Worm (Caenorhabditis elegans) whole organism, young adult: ENCODE measurements around the gene twk-5.

Experiments used
- F23B12.7 ChIP-seq: sonication (generic microtip); optimal IDR thresholded peaks from 2 replicates; lab custom pipeline; 2017; ENCODE audit warnings: missing genetic modification characterization, mild to moderate bottlenecking, missing compliant biosample characterization, antibody characterized with exemption, moderate library complexity; ENCODE audit not compliant: insufficient read depth
- gei-17 ChIP-seq: fragments of 200-800 bp; sonication (Bioruptor generic); optimal IDR thresholded peaks from 2 replicates; lab custom pipeline; 2018; ENCODE audit warnings: mild to moderate bottlenecking, missing genetic modification characterization, missing compliant biosample characterization

DNA sequence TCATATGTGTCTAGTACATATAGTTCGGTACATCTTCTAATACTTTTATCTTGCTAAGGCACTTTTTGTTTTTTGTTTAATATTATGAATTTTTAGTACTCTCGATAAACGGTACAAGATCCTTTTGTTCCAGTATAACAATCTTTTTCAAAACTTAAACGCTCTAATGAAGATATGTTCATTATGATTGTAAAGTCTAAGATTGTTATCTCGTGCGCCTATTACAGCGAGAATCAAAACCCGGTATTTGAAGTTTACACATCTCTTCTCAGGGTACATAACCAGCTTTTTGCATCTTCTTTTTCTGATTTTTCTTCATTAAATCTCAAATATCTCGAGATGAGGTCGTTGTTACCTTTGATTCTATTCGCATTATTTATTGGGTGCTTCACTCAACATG is 2.9 kb upstream of the twk-5 start, which contains the start of gene B0334.13:
- TF ChIP-seq gei-17: no peak
- TF ChIP-seq F23B12.7: no peak
